Fruit fly (Drosophila melanogaster) whole organism, prepupa: ENCODE measurements around the gene up.

ENCODE experiments used
- CG10631 ChIP-seq: fragments of 200-800 bp; sonication (Bioruptor generic); optimal IDR thresholded peaks from 2 replicates; lab custom pipeline; 2016; ENCODE audit warnings: missing biosample characterization, missing genetic modification characterization
- CG11294 ChIP-seq: fragments of 200-800 bp; sonication (Bioruptor generic); IDR thresholded peaks from 2 replicates; pipeline ENCODE4 v1.3.6; 2022; ENCODE audit warnings: missing biosample characterization, missing genetic modification characterization
- CG11902 ChIP-seq: fragments of 200-800 bp; sonication (Bioruptor generic); optimal IDR thresholded peaks from 3 replicates; lab custom pipeline; 2016; ENCODE audit warnings: missing biosample characterization, missing genetic modification characterization
- CG1621 ChIP-seq: fragments of 200-800 bp; sonication (Bioruptor generic); optimal IDR thresholded peaks from 3 replicates; lab custom pipeline; 2018; ENCODE audit warnings: missing biosample characterization, mild to moderate bottlenecking, missing genetic modification characterization
- CG16779 ChIP-seq: fragments of 200-800 bp; sonication (Bioruptor generic); optimal IDR thresholded peaks from 3 replicates; lab custom pipeline; 2017; ENCODE audit warnings: missing biosample characterization, mild to moderate bottlenecking, missing genetic modification characterization
- CG3032 ChIP-seq: fragments of 200-800 bp; optimal IDR thresholded peaks from 2 replicates; lab custom pipeline; 2019; ENCODE audit warnings: missing biosample characterization, mild to moderate bottlenecking, missing genetic modification characterization, moderate library complexity
- CG31627 ChIP-seq: fragments of 200-800 bp; sonication (Bioruptor generic); optimal IDR thresholded peaks from 3 replicates; lab custom pipeline; 2016; ENCODE audit warnings: missing biosample characterization, missing genetic modification characterization
- CG32006 ChIP-seq: fragments of 200-800 bp; sonication (Bioruptor generic); optimal IDR thresholded peaks from 3 replicates; lab custom pipeline; 2017; ENCODE audit warnings: missing biosample characterization, mild to moderate bottlenecking, missing genetic modification characterization
- CG34406 ChIP-seq: fragments of 200-800 bp; sonication (Bioruptor generic); optimal IDR thresholded peaks from 3 replicates; lab custom pipeline; 2016; ENCODE audit warnings: missing biosample characterization, missing genetic modification characterization
- CG3919 ChIP-seq: fragments of 200-800 bp; sonication (Bioruptor generic); optimal IDR thresholded peaks from 3 replicates; lab custom pipeline; 2016; ENCODE audit warnings: missing biosample characterization, missing genetic modification characterization
- CG4318 ChIP-seq: fragments of 200-800 bp; sonication (Bioruptor generic); optimal IDR thresholded peaks from 3 replicates; lab custom pipeline; 2017; ENCODE audit warnings: missing biosample characterization, mild to moderate bottlenecking, missing genetic modification characterization
- CG6163 ChIP-seq: fragments of 200-800 bp; sonication (Bioruptor generic); IDR thresholded peaks from 3 replicates; pipeline ENCODE4 v1.3.6; 2022; ENCODE audit warnings: missing biosample characterization, missing genetic modification characterization
- CG6854 ChIP-seq: fragments of 200-800 bp; sonication (Bioruptor generic); optimal IDR thresholded peaks from 2 replicates; lab custom pipeline; 2017; ENCODE audit warnings: missing biosample characterization, mild to moderate bottlenecking, missing genetic modification characterization
- CG7368 ChIP-seq: fragments of 200-800 bp; sonication (Bioruptor generic); optimal IDR thresholded peaks from 3 replicates; lab custom pipeline; 2016; ENCODE audit warnings: missing biosample characterization, missing genetic modification characterization
- CG8319 ChIP-seq: fragments of 200-800 bp; sonication (Bioruptor generic); optimal IDR thresholded peaks from 3 replicates; lab custom pipeline; 2016; ENCODE audit warnings: missing biosample characterization, missing genetic modification characterization
- CG8632 ChIP-seq: fragments of 200-800 bp; sonication (Bioruptor generic); optimal IDR thresholded peaks from 3 replicates; lab custom pipeline; 2016; ENCODE audit warnings: missing biosample characterization, missing genetic modification characterization
- CG9139 ChIP-seq: fragments of 200-800 bp; sonication (Bioruptor generic); optimal IDR thresholded peaks from 3 replicates; lab custom pipeline; 2017; ENCODE audit warnings: missing biosample characterization, mild to moderate bottlenecking, missing genetic modification characterization
- Gug ChIP-seq: fragments of 200-800 bp; sonication (Bioruptor generic); IDR thresholded peaks from 2 replicates; pipeline ENCODE4 v1.3.6; 2022; ENCODE audit warnings: missing biosample characterization, missing genetic modification characterization
- Hr38 ChIP-seq: sonication (Bioruptor generic); optimal IDR thresholded peaks from 2 replicates; lab custom pipeline; 2016; ENCODE audit warnings: missing biosample characterization, missing genetic modification characterization
- Hr39 ChIP-seq: fragments of 200-800 bp; sonication (Bioruptor generic); optimal IDR thresholded peaks from 2 replicates; lab custom pipeline; 2016; ENCODE audit warnings: missing biosample characterization, missing genetic modification characterization
- Hr4 ChIP-seq: fragments of 200-800 bp; sonication (Bioruptor generic); optimal IDR thresholded peaks from 3 replicates; lab custom pipeline; 2016; ENCODE audit warnings: missing biosample characterization, missing genetic modification characterization
- Lpt ChIP-seq: fragments of 200-800 bp; sonication (Bioruptor generic); optimal IDR thresholded peaks from 3 replicates; lab custom pipeline; 2016; ENCODE audit warnings: missing biosample characterization, missing genetic modification characterization
- Met ChIP-seq: fragments of 200-800 bp; sonication (Bioruptor generic); optimal IDR thresholded peaks from 3 replicates; lab custom pipeline; 2016; ENCODE audit warnings: missing biosample characterization, missing genetic modification characterization
- OdsH ChIP-seq: fragments of 200-800 bp; sonication (Bioruptor generic); optimal IDR thresholded peaks from 3 replicates; lab custom pipeline; 2016; ENCODE audit warnings: missing biosample characterization, missing genetic modification characterization
- Sox102F ChIP-seq: fragments of 200-800 bp; sonication (Bioruptor generic); optimal IDR thresholded peaks from 2 replicates; lab custom pipeline; 2016; ENCODE audit warnings: missing biosample characterization, mild to moderate bottlenecking, missing genetic modification characterization
- Sox14 ChIP-seq: fragments of 200-800 bp; sonication (Bioruptor generic); optimal IDR thresholded peaks from 3 replicates; lab custom pipeline; 2016; ENCODE audit warnings: missing biosample characterization, missing genetic modification characterization
- Sox15 ChIP-seq: fragments of 200-800 bp; sonication (Bioruptor generic); optimal IDR thresholded peaks from 3 replicates; lab custom pipeline; 2016; ENCODE audit warnings: missing biosample characterization, missing genetic modification characterization
- achi ChIP-seq: fragments of 200-800 bp; sonication (Bioruptor generic); optimal IDR thresholded peaks from 3 replicates; lab custom pipeline; 2016; ENCODE audit warnings: missing biosample characterization, missing genetic modification characterization
- cyc ChIP-seq: fragments of 200-800 bp; sonication (Bioruptor generic); optimal IDR thresholded peaks from 3 replicates; lab custom pipeline; 2016; ENCODE audit warnings: missing biosample characterization, missing genetic modification characterization
- dac ChIP-seq: fragments of 200-800 bp; sonication (Bioruptor generic); optimal IDR thresholded peaks from 2 replicates; lab custom pipeline; 2017; ENCODE audit warnings: missing biosample characterization, mild to moderate bottlenecking, missing genetic modification characterization
- dsx ChIP-seq: fragments of 200-800 bp; optimal IDR thresholded peaks from 3 replicates; lab custom pipeline; 2019; ENCODE audit warnings: missing biosample characterization, mild to moderate bottlenecking, missing genetic modification characterization, moderate library complexity; ENCODE audit not compliant: poor library complexity, severe bottlenecking
- eg ChIP-seq: fragments of 200-800 bp; sonication (Bioruptor generic); IDR thresholded peaks from 3 replicates; pipeline ENCODE4 v1.3.6; 2022; ENCODE audit warnings: missing biosample characterization, missing genetic modification characterization
- esn ChIP-seq: fragments of 200-800 bp; sonication (Bioruptor generic); optimal IDR thresholded peaks from 2 replicates; lab custom pipeline; 2016; ENCODE audit warnings: missing biosample characterization, mild to moderate bottlenecking, missing genetic modification characterization, moderate library complexity
- fd59A ChIP-seq: fragments of 200-800 bp; sonication (Bioruptor generic); optimal IDR thresholded peaks from 2 replicates; lab custom pipeline; 2017; ENCODE audit warnings: missing biosample characterization, mild to moderate bottlenecking, missing genetic modification characterization, missing genetic modification reagents
- fd85E ChIP-seq: fragments of 200-800 bp; sonication (Bioruptor generic); optimal IDR thresholded peaks from 3 replicates; lab custom pipeline; 2016; ENCODE audit warnings: missing biosample characterization, missing genetic modification characterization
- fkh ChIP-seq: fragments of 200-800 bp; sonication (Bioruptor generic); optimal IDR thresholded peaks from 3 replicates; lab custom pipeline; 2017; ENCODE audit warnings: missing biosample characterization, mild to moderate bottlenecking, missing genetic modification characterization, moderate library complexity
- pdm3 ChIP-seq: fragments of 200-800 bp; sonication (Bioruptor generic); optimal IDR thresholded peaks from 3 replicates; lab custom pipeline; 2016; ENCODE audit warnings: missing biosample characterization, missing genetic modification characterization
- ss ChIP-seq, 2 experiments: fragments of 200-800 bp; sonication (Bioruptor generic); optimal IDR thresholded peaks; 2 replicates in 1 of 2; 3 replicates in 1 of 2; lab custom pipeline; 2017 to 2018; ENCODE audit warnings: mild to moderate bottlenecking in 2 of 2, missing biosample characterization in 2 of 2, missing genetic modification characterization in 2 of 2, moderate library complexity in 1 of 2
- topi ChIP-seq: fragments of 200-800 bp; sonication (Bioruptor generic); optimal IDR thresholded peaks from 3 replicates; lab custom pipeline; 2016; ENCODE audit warnings: missing biosample characterization, missing genetic modification characterization

Gene up

DNA sequence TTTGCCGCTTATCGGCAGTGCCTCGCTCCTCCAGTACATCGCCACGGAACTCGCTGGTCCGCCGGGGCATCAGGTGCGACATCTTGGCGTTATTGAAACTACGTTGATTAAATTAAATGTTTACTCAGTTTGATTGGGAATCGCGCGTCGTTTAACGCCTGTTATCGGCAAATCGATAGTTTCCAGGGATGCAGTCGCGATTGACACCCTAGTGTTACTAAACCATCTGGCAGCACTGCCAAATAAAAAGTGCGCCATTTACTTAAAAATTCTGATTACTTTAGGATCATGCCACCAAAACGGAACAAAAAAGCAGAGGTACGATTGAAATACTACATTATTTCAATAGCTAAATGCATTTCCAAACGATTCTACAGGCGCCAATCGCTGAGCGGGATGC is 9.5 kb upstream of the up start, which contains the start of the genes Ndc80 and BthD:
Gene Ndc80, minus strand, starts transcription at position 179 of the 400 bp plus-strand sequence.
Gene BthD, plus strand, starts transcription at position 248 of the 400 bp plus-strand sequence.
- TF ChIP-seq CG3919 (GFP tag; lab: Kevin White, UChicago) (no peak), topi (GFP tag; lab: Kevin White, UChicago) (no peak), fkh (GFP tag; lab: Kevin White, UChicago) (peak; percentile 88), Sox14 (GFP tag; lab: Kevin White, UChicago) (no peak)

DNA sequence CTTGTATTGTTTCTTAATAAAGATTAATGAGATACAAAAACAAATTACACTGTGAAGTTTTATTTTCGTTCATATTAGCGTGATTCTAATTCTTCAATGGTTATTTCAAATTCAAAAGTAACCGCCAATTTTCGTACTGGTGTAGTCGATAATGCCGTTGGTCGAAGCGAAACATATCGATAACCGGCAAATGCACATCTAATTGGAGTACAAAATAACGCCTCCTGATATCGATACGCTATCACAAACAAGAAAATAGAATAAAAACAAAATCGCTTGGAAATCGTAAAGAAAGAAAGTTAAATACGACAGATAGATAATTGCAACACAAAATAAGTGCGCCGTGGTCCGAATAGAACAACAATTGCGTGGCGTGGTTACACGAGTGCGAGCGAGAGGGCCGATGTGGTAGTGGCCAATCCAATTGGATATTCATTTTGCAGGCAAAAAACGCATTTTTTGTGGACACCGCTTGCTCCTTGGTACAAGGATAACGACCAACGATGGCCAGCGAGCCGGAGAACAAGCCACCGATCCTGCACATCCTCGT is 3.6 kb upstream of the up start:
- TF ChIP-seq esn (GFP tag; lab: Kevin White, UChicago) (peak; percentile 10), dsx (GFP tag; lab: Kevin White, UChicago) (no peak), CG3032 (tag; lab: Kevin White, UChicago) (peak; percentile 24), CG4318 (GFP tag; lab: Kevin White, UChicago) (no peak), Met (no peak), eg (GFP tag; lab: Robert Waterston, UW) (no peak), cyc (GFP tag; lab: Kevin White, UChicago) (no peak), CG31627 (GFP tag; lab: Kevin White, UChicago) (no peak), dac (GFP tag; lab: Kevin White, UChicago) (no peak), Sox102F (no peak), CG1621 (tag; lab: Kevin White, UChicago) (no peak), CG3919 (GFP tag; lab: Kevin White, UChicago) (no peak)
- TF ChIP-seq, all 60 proteins: peak for 2

- TF ChIP-seq CG7368 (GFP tag; lab: Kevin White, UChicago) (no peak), CG6163 (no peak), Gug (no peak), fkh (GFP tag; lab: Kevin White, UChicago) (no peak), Lpt (no peak), CG34406 (GFP tag; lab: Kevin White, UChicago) (no peak), dsx (GFP tag; lab: Kevin White, UChicago) (no peak)
Observed at dm6 chrX:13605381-13605780, 3.0 kb upstream of the up start, which contains the start of gene CG11178. CG11178 (plus strand) TSS chrX:13605681.

dm6 chrX:13604499-13604898 is 2.1 kb upstream of the up start:
- TF ChIP-seq Sox15: no peak
- TF ChIP-seq CG9139 (GFP tag; lab: Kevin White, UChicago): no peak
- TF ChIP-seq Hr38: no peak
- TF ChIP-seq Gug: no peak
- no peak for TF ChIP-seq Sox102F
- TF ChIP-seq Sox14 (GFP tag; lab: Kevin White, UChicago): no peak
- no peak for TF ChIP-seq CG16779 (tag; lab: Kevin White, UChicago)
- TF ChIP-seq CG6163: no peak
- TF ChIP-seq CG8319: no peak
- TF ChIP-seq CG10631 (GFP tag; lab: Kevin White, UChicago): no peak
- no peak for TF ChIP-seq fd59A (GFP tag; lab: Kevin White, UChicago)
- TF ChIP-seq dac (GFP tag; lab: Kevin White, UChicago): no peak
- TF ChIP-seq dsx (GFP tag; lab: Kevin White, UChicago): no peak
- no peak for TF ChIP-seq cyc (GFP tag; lab: Kevin White, UChicago)
- TF ChIP-seq Met: no peak
- TF ChIP-seq Hr4 (GFP tag; lab: Kevin White, UChicago): no peak
- TF ChIP-seq fd85E (GFP tag; lab: Kevin White, UChicago): no peak
- TF ChIP-seq CG4318 (GFP tag; lab: Kevin White, UChicago): no peak
- no peak for TF ChIP-seq ss (GFP tag; optimal IDR thresholded peaks at IDR 0.05; lab: Kevin White, UChicago)
- TF ChIP-seq achi (GFP tag; lab: Kevin White, UChicago): no peak

- TF ChIP-seq achi (GFP tag; lab: Kevin White, UChicago) (no peak), CG32006 (GFP tag; lab: Kevin White, UChicago) (no peak), CG10631 (GFP tag; lab: Kevin White, UChicago) (no peak), OdsH (no peak), Hr4 (GFP tag; lab: Kevin White, UChicago) (no peak), CG7368 (GFP tag; lab: Kevin White, UChicago) (no peak), fd85E (GFP tag; lab: Kevin White, UChicago) (no peak), CG3919 (GFP tag; lab: Kevin White, UChicago) (no peak), Gug (no peak), CG8632 (GFP tag; lab: Kevin White, UChicago) (no peak), pdm3 (GFP tag; lab: Kevin White, UChicago) (no peak), CG34406 (GFP tag; lab: Kevin White, UChicago) (no peak), CG6854 (no peak), Hr39 (GFP tag; lab: Kevin White, UChicago) (no peak), Sox102F (no peak), CG11294 (no peak), CG11902 (GFP tag; lab: Kevin White, UChicago) (no peak)
- TF ChIP-seq, all 60 proteins: peak for 0
Observed at dm6 chrX:13597753-13598152, 4.6 kb downstream of the up start.
